Worm (Caenorhabditis elegans): ENCODE data around the gene T13G4.1.

T13G4.1 gene

ce11 chrX:1206029-1206428, 13.1 kb downstream of the T13G4.1 start, which contains the start of gene T13G4.7:
Gene T13G4.7 (minus strand): TSS chrX:1206129.
- TF ChIP-seq pes-1 (GFP tag; IDR thresholded peaks at IDR 0.05) = no peak
- no peak for TF ChIP-seq aly-1 (tag; optimal IDR thresholded peaks at IDR 0.05)
- TF ChIP-seq ceh-13 (GFP tag; optimal IDR thresholded peaks at IDR 0.05) = no peak
- no peak for TF ChIP-seq hmbx-1 (tag; optimal IDR thresholded peaks at IDR 0.05)
- TF ChIP-seq flt-1 (GFP tag; IDR thresholded peaks at IDR 0.05) = no peak
- no peak for TF ChIP-seq hnd-1 (tag; optimal IDR thresholded peaks at IDR 0.05)

- TF ChIP-seq hmbx-1 (tag; optimal IDR thresholded peaks at IDR 0.05) (no peak), ceh-13 (GFP tag; optimal IDR thresholded peaks at IDR 0.05) (no peak), sea-1 (GFP tag; conservative IDR thresholded peaks at IDR 0.05) (no peak), scrt-1 (GFP tag; IDR thresholded peaks at IDR 0.05) (no peak), ceh-36 (tag; optimal IDR thresholded peaks at IDR 0.05) (no peak), tbx-37 (GFP tag; conservative IDR thresholded peaks at IDR 0.05) (no peak), aly-1 (tag; optimal IDR thresholded peaks at IDR 0.05) (no peak), ets-7 (tag; optimal IDR thresholded peaks at IDR 0.05) (no peak), hnd-1 (tag; optimal IDR thresholded peaks at IDR 0.05) (no peak), F13C5.2 (tag; optimal IDR thresholded peaks at IDR 0.05) (no peak), pes-1 (GFP tag; IDR thresholded peaks at IDR 0.05) (no peak)
Measured at ce11 chrX:1207915-1208314, 15.0 kb downstream of the T13G4.1 start.

- TF ChIP-seq sea-1 (GFP tag; conservative IDR thresholded peaks at IDR 0.05) (no peak), hnd-1 (tag; optimal IDR thresholded peaks at IDR 0.05) (no peak), ama-1 (optimal IDR thresholded peaks at IDR 0.05) (no peak), hmg-4 (GFP tag; optimal IDR thresholded peaks at IDR 0.05) (no peak), tbx-11 (GFP tag; IDR thresholded peaks at IDR 0.05) (no peak), pes-1 (GFP tag; IDR thresholded peaks at IDR 0.05) (no peak), flt-1 (GFP tag; IDR thresholded peaks at IDR 0.05) (no peak), scrt-1 (GFP tag; IDR thresholded peaks at IDR 0.05) (no peak), ceh-36 (tag; optimal IDR thresholded peaks at IDR 0.05) (no peak), ceh-13 (GFP tag; optimal IDR thresholded peaks at IDR 0.05) (no peak), B0310.2 (tag; optimal IDR thresholded peaks at IDR 0.05) (no peak), aly-1 (tag; optimal IDR thresholded peaks at IDR 0.05) (no peak), ets-7 (tag; optimal IDR thresholded peaks at IDR 0.05) (no peak), hmbx-1 (tag; optimal IDR thresholded peaks at IDR 0.05) (no peak)
Measured at ce11 chrX:1209096-1209495, 16.1 kb downstream of the T13G4.1 start, which contains the start of gene C46H3.1. Gene C46H3.1 (plus strand): TSS chrX:1209396.

- TF ChIP-seq aly-1 (tag; optimal IDR thresholded peaks at IDR 0.05) (no peak), scrt-1 (GFP tag; IDR thresholded peaks at IDR 0.05) (no peak), hnd-1 (tag; optimal IDR thresholded peaks at IDR 0.05) (no peak), pes-1 (GFP tag; IDR thresholded peaks at IDR 0.05) (no peak), hmg-4 (GFP tag; optimal IDR thresholded peaks at IDR 0.05) (no peak), tbx-11 (GFP tag; IDR thresholded peaks at IDR 0.05) (no peak), ceh-36 (tag; optimal IDR thresholded peaks at IDR 0.05) (no peak), ets-7 (tag; optimal IDR thresholded peaks at IDR 0.05) (no peak), flt-1 (GFP tag; IDR thresholded peaks at IDR 0.05) (no peak)
Measured at ce11 chrX:1213136-1213535, 20.2 kb downstream of the T13G4.1 start.

- TF ChIP-seq aly-1 (tag; optimal IDR thresholded peaks at IDR 0.05) (no peak), sea-1 (GFP tag; conservative IDR thresholded peaks at IDR 0.05) (no peak), hnd-1 (tag; optimal IDR thresholded peaks at IDR 0.05) (no peak), flt-1 (GFP tag; IDR thresholded peaks at IDR 0.05) (no peak), ceh-36 (tag; optimal IDR thresholded peaks at IDR 0.05) (no peak), ets-7 (tag; optimal IDR thresholded peaks at IDR 0.05) (no peak), tra-4 (tag; optimal IDR thresholded peaks at IDR 0.05) (no peak), B0310.2 (tag; optimal IDR thresholded peaks at IDR 0.05) (no peak), hmbx-1 (tag; optimal IDR thresholded peaks at IDR 0.05) (no peak), tbx-11 (GFP tag; IDR thresholded peaks at IDR 0.05) (no peak), hmg-4 (GFP tag; optimal IDR thresholded peaks at IDR 0.05) (no peak), scrt-1 (GFP tag; IDR thresholded peaks at IDR 0.05) (no peak), tbx-37 (GFP tag; conservative IDR thresholded peaks at IDR 0.05) (no peak), pes-1 (GFP tag; IDR thresholded peaks at IDR 0.05) (no peak), ceh-13 (GFP tag; optimal IDR thresholded peaks at IDR 0.05) (no peak), F13C5.2 (tag; optimal IDR thresholded peaks at IDR 0.05) (no peak)
Measured at ce11 chrX:1216833-1217232, 23.9 kb downstream of the T13G4.1 start.

- TF ChIP-seq B0310.2 (tag; optimal IDR thresholded peaks at IDR 0.05) (no peak), sea-1 (GFP tag; conservative IDR thresholded peaks at IDR 0.05) (no peak), F13C5.2 (tag; optimal IDR thresholded peaks at IDR 0.05) (no peak), tbx-11 (GFP tag; IDR thresholded peaks at IDR 0.05) (no peak), ceh-36 (tag; optimal IDR thresholded peaks at IDR 0.05) (no peak), hmbx-1 (tag; optimal IDR thresholded peaks at IDR 0.05) (no peak), scrt-1 (GFP tag; IDR thresholded peaks at IDR 0.05) (no peak), tra-4 (tag; optimal IDR thresholded peaks at IDR 0.05) (no peak), ceh-13 (GFP tag; optimal IDR thresholded peaks at IDR 0.05) (no peak), flt-1 (GFP tag; IDR thresholded peaks at IDR 0.05) (no peak), hnd-1 (tag; optimal IDR thresholded peaks at IDR 0.05) (no peak), pes-1 (GFP tag; IDR thresholded peaks at IDR 0.05) (no peak), hmg-4 (GFP tag; optimal IDR thresholded peaks at IDR 0.05) (no peak), aly-1 (tag; optimal IDR thresholded peaks at IDR 0.05) (no peak), tbx-37 (GFP tag; conservative IDR thresholded peaks at IDR 0.05) (no peak), ets-7 (tag; optimal IDR thresholded peaks at IDR 0.05) (no peak), ama-1 (optimal IDR thresholded peaks at IDR 0.05) (no peak)
Measured at ce11 chrX:1218457-1218856, 25.5 kb downstream of the T13G4.1 start.

- TF ChIP-seq hmg-4 (GFP tag; optimal IDR thresholded peaks at IDR 0.05) (peak; percentile 42), aly-1 (tag; optimal IDR thresholded peaks at IDR 0.05) (no peak), B0310.2 (tag; optimal IDR thresholded peaks at IDR 0.05) (no peak), flt-1 (GFP tag; IDR thresholded peaks at IDR 0.05) (0 out of 2 replicates have a peak, but pooled peaks have one; percentile 9)
Measured at ce11 chrX:1222391-1222790, 29.4 kb downstream of the T13G4.1 start.

ce11 chrX:1223089-1223488, 30.1 kb downstream of the T13G4.1 start:
- TF ChIP-seq aly-1 (tag; optimal IDR thresholded peaks at IDR 0.05) (no peak), ceh-36 (tag; optimal IDR thresholded peaks at IDR 0.05) (no peak), F13C5.2 (tag; optimal IDR thresholded peaks at IDR 0.05) (no peak), ceh-13 (GFP tag; optimal IDR thresholded peaks at IDR 0.05) (no peak), hmbx-1 (tag; optimal IDR thresholded peaks at IDR 0.05) (no peak), tbx-37 (GFP tag; conservative IDR thresholded peaks at IDR 0.05) (no peak), flt-1 (GFP tag; IDR thresholded peaks at IDR 0.05) (no peak), tbx-11 (GFP tag; IDR thresholded peaks at IDR 0.05) (no peak), ama-1 (optimal IDR thresholded peaks at IDR 0.05) (no peak), pes-1 (GFP tag; IDR thresholded peaks at IDR 0.05) (no peak), ets-7 (tag; optimal IDR thresholded peaks at IDR 0.05) (no peak), hnd-1 (tag; optimal IDR thresholded peaks at IDR 0.05) (no peak), hmg-4 (GFP tag; optimal IDR thresholded peaks at IDR 0.05) (no peak), scrt-1 (GFP tag; IDR thresholded peaks at IDR 0.05) (no peak), B0310.2 (tag; optimal IDR thresholded peaks at IDR 0.05) (no peak), tra-4 (tag; optimal IDR thresholded peaks at IDR 0.05) (no peak), sea-1 (GFP tag; conservative IDR thresholded peaks at IDR 0.05) (no peak)

Measured in whole organism, early embryonic.